Worm (Caenorhabditis elegans): Measurements from ENCODE around the gene F53F4.12.

Gene F53F4.12

ce11 chrV:13621720-13622119 is 4.1 kb upstream of the F53F4.12 start, which contains the start of gene F53F4.16:
Gene F53F4.16, minus strand, starts transcription at chrV:13621820.
- TF ChIP-seq cog-1 (tag; optimal IDR thresholded peaks at IDR 0.05) (no peak), klf-2 (GFP tag; conservative IDR thresholded peaks at IDR 0.05) (no peak), ref-1 (GFP tag; conservative IDR thresholded peaks at IDR 0.05) (no peak), ztf-23 (GFP tag; IDR thresholded peaks at IDR 0.05) (no peak), flt-1 (GFP tag; IDR thresholded peaks at IDR 0.05) (no peak), ztf-29 (GFP tag; IDR thresholded peaks at IDR 0.05) (no peak), T22C8.4 (GFP tag; IDR thresholded peaks at IDR 0.05) (no peak), tab-1 (GFP tag; IDR thresholded peaks at IDR 0.05) (no peak), med-1 (GFP tag; optimal IDR thresholded peaks at IDR 0.05; ENCODE audit: insufficient read depth) (no peak)

ce11 chrV:13624424-13624823 is 1.4 kb upstream of the F53F4.12 start, which contains the start of gene F53F4.11:
Gene F53F4.11, minus strand, starts transcription at chrV:13624524.
- TF ChIP-seq ref-1 (GFP tag; conservative IDR thresholded peaks at IDR 0.05), result no peak
- no peak for TF ChIP-seq tab-1 (GFP tag; IDR thresholded peaks at IDR 0.05)

DNA sequence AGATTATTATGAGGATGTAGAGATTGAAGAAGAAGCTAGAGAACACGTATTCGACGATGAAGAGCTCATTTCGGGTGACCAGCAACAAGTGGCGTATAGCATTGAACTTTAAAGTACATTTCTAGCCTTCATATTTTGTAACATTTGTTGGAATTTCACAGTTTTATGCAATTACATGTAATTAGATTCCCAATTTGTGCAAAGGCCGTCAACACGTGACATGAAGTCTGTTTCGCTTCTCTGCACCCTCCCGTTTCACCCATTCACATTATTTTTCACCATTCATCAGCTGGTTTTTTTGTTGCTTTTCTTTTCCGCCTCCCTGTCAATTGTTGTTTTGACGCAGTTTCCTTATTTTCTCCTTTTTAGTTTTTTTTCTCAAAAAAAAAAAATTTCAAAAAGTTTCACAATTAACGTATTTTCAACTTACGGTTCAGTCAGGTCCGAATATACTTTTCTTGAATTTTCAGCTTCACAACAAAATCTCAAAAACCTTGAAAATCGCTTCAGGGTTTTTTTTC is 1.3 kb downstream of the F53F4.12 start, which contains the start of gene sde-2:
TSS of gene sde-2 (plus strand) at position 471 of the 521 bp plus-strand sequence.
- TF ChIP-seq flt-1 (GFP tag; IDR thresholded peaks at IDR 0.05) (no peak), med-1 (GFP tag; optimal IDR thresholded peaks at IDR 0.05; ENCODE audit: insufficient read depth) (no peak), cog-1 (tag; optimal IDR thresholded peaks at IDR 0.05) (no peak), klf-2 (GFP tag; conservative IDR thresholded peaks at IDR 0.05) (no peak), ztf-29 (GFP tag; IDR thresholded peaks at IDR 0.05) (no peak), ztf-23 (GFP tag; IDR thresholded peaks at IDR 0.05) (no peak), tab-1 (GFP tag; IDR thresholded peaks at IDR 0.05) (no peak), ref-1 (GFP tag; conservative IDR thresholded peaks at IDR 0.05) (no peak), T22C8.4 (GFP tag; IDR thresholded peaks at IDR 0.05) (no peak)

DNA sequence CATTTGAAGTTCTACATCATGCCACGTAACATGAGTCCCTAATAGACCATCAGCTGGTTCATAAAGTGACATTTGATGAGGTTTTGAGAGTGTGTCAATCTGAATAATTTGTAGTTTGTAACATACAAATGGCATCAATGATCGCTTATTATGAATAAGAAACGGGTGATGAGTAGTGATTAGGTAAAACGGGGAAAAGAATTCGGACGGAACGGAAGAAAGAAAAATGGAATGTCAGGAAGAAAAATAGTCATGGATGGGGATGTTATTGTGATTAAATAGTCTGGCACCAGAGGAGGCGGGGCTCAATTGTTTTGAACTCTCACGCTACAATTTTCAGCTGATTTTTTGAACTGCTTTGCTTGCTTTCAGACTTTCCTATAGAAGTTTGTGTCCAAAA is 8.3 kb downstream of the F53F4.12 start, which contains the start of gene H37A05.2:
TSS of gene H37A05.2 (minus strand) at position 101 of the 400 bp plus-strand sequence.
- no peak for TF ChIP-seq ztf-23 (GFP tag; IDR thresholded peaks at IDR 0.05)
- no peak for TF ChIP-seq ref-1 (GFP tag; conservative IDR thresholded peaks at IDR 0.05)
- no peak for TF ChIP-seq med-1 (GFP tag; optimal IDR thresholded peaks at IDR 0.05; ENCODE audit: insufficient read depth)
- TF ChIP-seq ztf-29 (GFP tag; IDR thresholded peaks at IDR 0.05), result no peak
- no peak for TF ChIP-seq tab-1 (GFP tag; IDR thresholded peaks at IDR 0.05)
- no peak for TF ChIP-seq cog-1 (tag; optimal IDR thresholded peaks at IDR 0.05)
- TF ChIP-seq klf-2 (GFP tag; conservative IDR thresholded peaks at IDR 0.05), result no peak
- no peak for TF ChIP-seq flt-1 (GFP tag; IDR thresholded peaks at IDR 0.05)
- no peak for TF ChIP-seq T22C8.4 (GFP tag; IDR thresholded peaks at IDR 0.05)

DNA sequence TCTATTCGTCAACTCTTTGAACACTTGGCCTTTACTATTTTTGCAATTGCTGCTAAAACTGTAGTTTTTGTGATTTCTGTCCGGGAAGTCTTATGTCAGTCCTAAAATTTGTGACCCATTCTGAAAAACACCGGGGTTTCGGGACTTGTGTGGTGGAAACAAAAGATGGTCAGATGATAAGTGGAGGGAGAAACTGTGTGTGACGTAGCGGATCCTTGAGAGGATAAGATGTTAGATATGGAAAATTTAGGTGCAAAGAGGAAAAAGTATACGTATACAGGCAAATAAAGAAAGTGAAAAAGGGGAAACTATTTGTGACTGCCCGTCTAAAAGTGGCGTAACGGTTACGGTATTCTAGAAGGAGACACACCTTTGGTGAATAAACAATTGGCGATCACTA is 10.6 kb downstream of the F53F4.12 start:
- TF ChIP-seq ref-1 (GFP tag; conservative IDR thresholded peaks at IDR 0.05) (no peak), ztf-23 (GFP tag; IDR thresholded peaks at IDR 0.05) (no peak), flt-1 (GFP tag; IDR thresholded peaks at IDR 0.05) (no peak), klf-2 (GFP tag; conservative IDR thresholded peaks at IDR 0.05) (no peak), T22C8.4 (GFP tag; IDR thresholded peaks at IDR 0.05) (no peak), tab-1 (GFP tag; IDR thresholded peaks at IDR 0.05) (no peak)

- TF ChIP-seq cog-1 (tag; optimal IDR thresholded peaks at IDR 0.05) (no peak), ref-1 (GFP tag; conservative IDR thresholded peaks at IDR 0.05) (no peak), klf-2 (GFP tag; conservative IDR thresholded peaks at IDR 0.05) (no peak), ztf-23 (GFP tag; IDR thresholded peaks at IDR 0.05) (no peak), T22C8.4 (GFP tag; IDR thresholded peaks at IDR 0.05) (no peak), ztf-29 (GFP tag; IDR thresholded peaks at IDR 0.05) (no peak), flt-1 (GFP tag; IDR thresholded peaks at IDR 0.05) (no peak), med-1 (GFP tag; optimal IDR thresholded peaks at IDR 0.05; ENCODE audit: insufficient read depth) (no peak), tab-1 (GFP tag; IDR thresholded peaks at IDR 0.05) (no peak)
Measured at ce11 chrV:13638040-13638439, 12.2 kb downstream of the F53F4.12 start.

- TF ChIP-seq ztf-29 (GFP tag; IDR thresholded peaks at IDR 0.05) (peak; percentile 47; the same call in 1 of the 2 replicates), flt-1 (GFP tag; IDR thresholded peaks at IDR 0.05) (peak; percentile 31), ztf-23 (GFP tag; IDR thresholded peaks at IDR 0.05) (peak; percentile 51; the same call in 1 of the 2 replicates), med-1 (GFP tag; optimal IDR thresholded peaks at IDR 0.05; ENCODE audit: insufficient read depth) (no peak), cog-1 (tag; optimal IDR thresholded peaks at IDR 0.05) (no peak), tab-1 (GFP tag; IDR thresholded peaks at IDR 0.05) (peak; percentile 68; the same call in 1 of the 2 replicates), klf-2 (GFP tag; conservative IDR thresholded peaks at IDR 0.05) (peak; percentile 70)
Measured at ce11 chrV:13645848-13646578, 20.2 kb downstream of the F53F4.12 start.

DNA sequence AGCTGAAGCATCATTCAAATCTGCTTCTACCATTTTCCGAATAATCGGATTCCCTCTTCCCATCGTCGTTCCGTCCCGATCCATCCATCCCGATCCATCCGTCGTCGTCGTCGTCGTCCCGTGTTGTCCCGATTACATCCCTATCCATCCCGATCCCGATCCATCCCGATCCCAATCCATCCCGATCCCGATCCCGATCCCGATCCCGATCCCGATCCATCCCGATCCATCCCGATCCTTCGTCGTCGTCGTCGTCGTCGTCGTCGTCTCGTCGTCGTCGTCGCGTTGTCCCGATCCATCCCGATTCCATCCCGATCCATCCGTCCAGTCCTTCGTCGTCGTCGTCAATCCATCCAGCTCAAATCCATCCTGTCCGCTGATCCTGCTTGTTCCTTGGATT is 21.3 kb downstream of the F53F4.12 start:
- TF ChIP-seq tab-1 (GFP tag; IDR thresholded peaks at IDR 0.05) (no peak), ztf-29 (GFP tag; IDR thresholded peaks at IDR 0.05) (no peak), cog-1 (tag; optimal IDR thresholded peaks at IDR 0.05) (no peak), ref-1 (GFP tag; conservative IDR thresholded peaks at IDR 0.05) (no peak), flt-1 (GFP tag; IDR thresholded peaks at IDR 0.05) (no peak)

DNA sequence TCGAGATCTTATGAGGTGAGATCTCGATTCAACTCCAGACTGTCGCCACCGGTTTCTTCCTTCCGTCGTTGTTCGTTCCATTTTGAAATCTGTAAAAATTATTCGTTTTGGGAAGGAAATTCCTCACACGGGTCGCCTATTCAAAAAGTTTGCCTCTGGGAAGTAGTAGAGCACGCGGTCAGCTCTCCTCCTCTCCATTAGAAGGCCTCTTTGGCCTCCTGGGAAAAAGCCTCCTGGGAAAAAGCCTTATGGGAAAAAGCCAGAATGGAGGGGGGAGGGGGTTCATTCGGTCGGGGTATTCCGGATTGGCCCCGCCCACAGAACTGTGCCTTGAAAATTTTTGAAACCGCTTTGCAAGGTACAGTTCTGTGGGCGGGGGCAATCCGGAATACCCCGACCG is 21.8 kb downstream of the F53F4.12 start:
- TF ChIP-seq tab-1 (GFP tag; IDR thresholded peaks at IDR 0.05) (no peak), flt-1 (GFP tag; IDR thresholded peaks at IDR 0.05) (no peak), klf-2 (GFP tag; conservative IDR thresholded peaks at IDR 0.05) (no peak), med-1 (GFP tag; optimal IDR thresholded peaks at IDR 0.05; ENCODE audit: insufficient read depth) (no peak), ztf-29 (GFP tag; IDR thresholded peaks at IDR 0.05) (no peak), T22C8.4 (GFP tag; IDR thresholded peaks at IDR 0.05) (no peak), ref-1 (GFP tag; conservative IDR thresholded peaks at IDR 0.05) (no peak), ztf-23 (GFP tag; IDR thresholded peaks at IDR 0.05) (no peak), cog-1 (tag; optimal IDR thresholded peaks at IDR 0.05) (no peak)

Data from whole organism, midembryonic.